Worm (Caenorhabditis elegans) whole organism, L1 larva: ENCODE results near the gene F54E7.9.

ENCODE experiments used
- alr-1 ChIP-seq: fragments of 200-800 bp; sonication (Bioruptor generic); optimal IDR thresholded peaks from 2 replicates; lab custom pipeline; 2018; ENCODE audit warnings: borderline replicate concordance, mild to moderate bottlenecking, missing genetic modification characterization, missing compliant biosample characterization
- ama-1 ChIP-seq: fragments of 150-350 bp; optimal IDR thresholded peaks from 2 replicates; lab custom pipeline; 2014
- ceh-8 ChIP-seq: fragments of 200-800 bp; sonication (Bioruptor generic); optimal IDR thresholded peaks from 2 replicates; lab custom pipeline; 2018; ENCODE audit warnings: mild to moderate bottlenecking, missing genetic modification characterization, moderate library complexity, missing compliant biosample characterization
- elt-2 ChIP-seq: sonication (generic microtip); optimal IDR thresholded peaks from 2 replicates; lab custom pipeline; 2016; ENCODE audit warnings: missing genetic modification characterization, mild to moderate bottlenecking, inconsistent platforms, missing compliant biosample characterization, missing genetic modification reagents
- elt-3 ChIP-seq, 6 experiments: fragments of 150-350 bp in 1 of 6; sonication (generic microtip); optimal IDR thresholded peaks; 2 replicates each; lab custom pipeline; 2017 to 2018; ENCODE audit warnings: missing biosample characterization in 6 of 6, missing genetic modification characterization in 6 of 6, inconsistent platforms in 1 of 6
- hpl-2 ChIP-seq: fragments of 150-350 bp; optimal IDR thresholded peaks from 2 replicates; lab custom pipeline; 2014; ENCODE audit warnings: missing biosample characterization, missing genetic modification reagents, missing genetic modification characterization
- lin-13 ChIP-seq: fragments of 150-350 bp; optimal IDR thresholded peaks from 2 replicates; lab custom pipeline; 2014; ENCODE audit warnings: missing biosample characterization, missing genetic modification reagents, missing genetic modification characterization
- pag-3 ChIP-seq: sonication (generic microtip); optimal IDR thresholded peaks from 2 replicates; lab custom pipeline; 2017; ENCODE audit warnings: missing genetic modification characterization, mild to moderate bottlenecking, missing compliant biosample characterization, antibody characterized with exemption, borderline replicate concordance; ENCODE audit not compliant: insufficient read depth
- snpc-4 ChIP-seq: fragments of 150-350 bp; optimal IDR thresholded peaks from 2 replicates; lab custom pipeline; 2014; ENCODE audit warnings: missing biosample characterization, missing genetic modification characterization

DNA sequence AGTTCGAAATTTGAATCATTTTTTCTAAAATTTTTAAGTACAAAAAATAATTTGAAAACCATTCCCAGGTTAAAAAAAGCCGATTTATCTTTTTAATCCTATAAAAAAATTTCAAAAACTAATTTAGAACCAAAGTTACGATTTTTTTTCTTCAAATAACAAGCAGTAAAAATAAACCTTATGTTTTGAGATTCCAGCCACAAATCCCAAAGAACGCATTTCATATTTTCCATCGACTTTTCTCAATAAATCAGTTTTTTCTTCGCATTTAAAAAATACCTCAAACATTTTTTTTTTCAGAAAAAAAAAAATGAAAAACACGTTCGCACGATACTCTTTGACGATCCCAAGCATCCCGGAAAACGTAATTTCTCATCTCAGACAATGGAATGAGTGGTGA is 42.5 kb downstream of the F54E7.9 start, which contains the start of gene ckk-1:
- TF ChIP-seq snpc-4 (tag; lab: Kevin White, UChicago) (no peak), pag-3 (tag; lab: Kevin White, UChicago) (no peak), hpl-2 (GFP tag; lab: Kevin White, UChicago) (no peak), ama-1 (lab: Kevin White, UChicago) (no peak), elt-3 (tag; optimal IDR thresholded peaks at IDR 0.05; lab: Kevin White, UChicago) (no peak), ceh-8 (GFP tag; lab: Kevin White, UChicago) (no peak), alr-1 (tag; lab: Kevin White, UChicago) (no peak), elt-2 (tag; lab: Kevin White, UChicago) (no peak), lin-13 (GFP tag; lab: Kevin White, UChicago) (no peak)
